Worm (Caenorhabditis elegans) whole organism, L2 larva: ENCODE results near the gene sos-1.
A peak's percentile ranks its signal among the peaks of the same experiment; 100 is the strongest.

ENCODE experiments used
- C34F6.9 ChIP-seq: fragments of 150-350 bp; optimal IDR thresholded peaks from 2 replicates; lab custom pipeline; 2014; ENCODE audit warnings: missing biosample characterization, missing genetic modification characterization
- alr-1 ChIP-seq: fragments of 150-350 bp; optimal IDR thresholded peaks from 2 replicates; lab custom pipeline; 2014; ENCODE audit warnings: missing biosample characterization, missing genetic modification characterization
- aly-2 ChIP-seq: fragments of 150-350 bp; optimal IDR thresholded peaks from 2 replicates; lab custom pipeline; 2014; ENCODE audit warnings: missing biosample characterization, missing genetic modification characterization
- ama-1 ChIP-seq: fragments of 150-350 bp; optimal IDR thresholded peaks from 2 replicates; lab custom pipeline; 2018; ENCODE audit warnings: inconsistent platforms
- blmp-1 ChIP-seq: sonication (generic microtip); optimal IDR thresholded peaks from 2 replicates; lab custom pipeline; 2017; ENCODE audit warnings: missing genetic modification characterization, mild to moderate bottlenecking, missing compliant biosample characterization, antibody characterized with exemption, moderate library complexity; ENCODE audit not compliant: insufficient read depth
- ceh-82 ChIP-seq: fragments of 150-350 bp; optimal IDR thresholded peaks from 2 replicates; lab custom pipeline; 2014; ENCODE audit warnings: missing biosample characterization, missing genetic modification characterization
- crh-2 ChIP-seq: sonication (generic microtip); optimal IDR thresholded peaks from 2 replicates; lab custom pipeline; 2017; ENCODE audit warnings: missing biosample characterization, missing genetic modification characterization
- dmd-4 ChIP-seq: sonication (generic microtip); optimal IDR thresholded peaks from 2 replicates; lab custom pipeline; 2017; ENCODE audit warnings: missing biosample characterization, missing genetic modification characterization
- elt-3 ChIP-seq: sonication (generic microtip); optimal IDR thresholded peaks from 2 replicates; lab custom pipeline; 2017; ENCODE audit warnings: missing biosample characterization, missing genetic modification characterization
- fos-1 ChIP-seq: fragments of 150-350 bp; optimal IDR thresholded peaks from 2 replicates; lab custom pipeline; 2014; ENCODE audit warnings: missing biosample characterization, missing genetic modification characterization
- gmeb-1 ChIP-seq: fragments of 150-350 bp; optimal IDR thresholded peaks from 2 replicates; lab custom pipeline; 2014; ENCODE audit warnings: missing biosample characterization, missing genetic modification characterization
- lin-11 ChIP-seq: fragments of 150-350 bp; sonication (generic microtip); optimal IDR thresholded peaks from 2 replicates; lab custom pipeline; 2014; ENCODE audit warnings: missing biosample characterization, missing genetic modification characterization, inconsistent platforms, mixed read lengths
- lin-13 ChIP-seq: fragments of 150-350 bp; optimal IDR thresholded peaks from 2 replicates; lab custom pipeline; 2014; ENCODE audit warnings: missing biosample characterization, missing genetic modification reagents, missing genetic modification characterization
- lin-39 ChIP-seq: fragments of 150-350 bp; optimal IDR thresholded peaks from 2 replicates; lab custom pipeline; 2014; ENCODE audit warnings: missing biosample characterization, missing genetic modification reagents, missing genetic modification characterization
- mab-5 ChIP-seq: fragments of 150-350 bp; optimal IDR thresholded peaks from 2 replicates; lab custom pipeline; 2014; ENCODE audit warnings: missing biosample characterization, missing genetic modification characterization
- mdl-1 ChIP-seq, 2 experiments: fragments of 150-350 bp in 1 of 2; sonication (generic microtip) in 1 of 2; optimal IDR thresholded peaks; 2 replicates each; lab custom pipeline; 2017; ENCODE audit warnings: missing biosample characterization in 2 of 2, missing genetic modification characterization in 2 of 2
- nhr-11 ChIP-seq: fragments of 150-350 bp; optimal IDR thresholded peaks from 2 replicates; lab custom pipeline; 2014; ENCODE audit warnings: missing biosample characterization, missing genetic modification characterization
- nhr-21 ChIP-seq: fragments of 150-350 bp; optimal IDR thresholded peaks from 2 replicates; lab custom pipeline; 2014; ENCODE audit warnings: missing biosample characterization, missing genetic modification characterization
- nhr-23 ChIP-seq: fragments of 150-350 bp; optimal IDR thresholded peaks from 2 replicates; lab custom pipeline; 2014; ENCODE audit warnings: missing biosample characterization, missing genetic modification reagents, missing genetic modification characterization
- nhr-237 ChIP-seq: fragments of 150-350 bp; optimal IDR thresholded peaks from 2 replicates; lab custom pipeline; 2014; ENCODE audit warnings: missing biosample characterization, missing genetic modification characterization
- nhr-25 ChIP-seq: fragments of 150-350 bp; sonication (generic microtip); optimal IDR thresholded peaks from 3 replicates; lab custom pipeline; 2014; ENCODE audit warnings: missing biosample characterization, missing genetic modification characterization
- nhr-6 ChIP-seq: fragments of 150-350 bp; optimal IDR thresholded peaks from 2 replicates; lab custom pipeline; 2014; ENCODE audit warnings: missing biosample characterization, missing genetic modification characterization
- nhr-77 ChIP-seq: fragments of 150-350 bp; optimal IDR thresholded peaks from 2 replicates; lab custom pipeline; 2014; ENCODE audit warnings: missing biosample characterization, missing genetic modification characterization
- sem-4 ChIP-seq: fragments of 150-350 bp; optimal IDR thresholded peaks from 2 replicates; lab custom pipeline; 2014; ENCODE audit warnings: missing biosample characterization, missing genetic modification reagents, missing genetic modification characterization
- skn-1 ChIP-seq: sonication (generic microtip); optimal IDR thresholded peaks from 2 replicates; lab custom pipeline; 2017; ENCODE audit warnings: missing biosample characterization, missing genetic modification characterization
- sma-3 ChIP-seq: sonication (generic microtip); optimal IDR thresholded peaks from 2 replicates; lab custom pipeline; 2016; ENCODE audit warnings: missing genetic modification reagents, missing genetic modification characterization, missing compliant biosample characterization
- sma-9 ChIP-seq, 2 experiments: fragments of 150-350 bp in 1 of 2; sonication (generic microtip) in 1 of 2; optimal IDR thresholded peaks; 2 replicates each; lab custom pipeline; 2014 to 2016; ENCODE audit warnings: missing genetic modification characterization in 2 of 2, mild to moderate bottlenecking in 1 of 2, missing biosample characterization in 1 of 2, missing compliant biosample characterization in 1 of 2, missing genetic modification reagents in 1 of 2, moderate library complexity in 1 of 2
- snpc-4 ChIP-seq: fragments of 150-350 bp; optimal IDR thresholded peaks from 2 replicates; lab custom pipeline; 2014; ENCODE audit warnings: missing biosample characterization, missing genetic modification characterization
- unc-55 ChIP-seq: fragments of 150-350 bp; sonication (generic microtip); optimal IDR thresholded peaks from 3 replicates; lab custom pipeline; 2014; ENCODE audit warnings: missing biosample characterization, missing genetic modification reagents, missing genetic modification characterization
- unc-62 ChIP-seq: fragments of 150-350 bp; optimal IDR thresholded peaks from 2 replicates; lab custom pipeline; 2014; ENCODE audit warnings: missing biosample characterization, missing genetic modification reagents, missing genetic modification characterization
- ztf-1 ChIP-seq: fragments of 200-800 bp; sonication (Bioruptor generic); conservative IDR thresholded peaks from 2 replicates; pipeline ENCODE4 v1.3.6; 2022; ENCODE audit warnings: missing genetic modification characterization, missing compliant biosample characterization
- ztf-11 ChIP-seq: sonication (generic microtip); optimal IDR thresholded peaks from 2 replicates; lab custom pipeline; 2017; ENCODE audit warnings: missing biosample characterization, missing genetic modification characterization
- ztf-4 ChIP-seq: fragments of 150-350 bp; optimal IDR thresholded peaks from 2 replicates; lab custom pipeline; 2014; ENCODE audit warnings: missing biosample characterization, missing genetic modification characterization

The sos-1 gene

ce11 chrV:4549191-4549590 is at the start of gene sos-1:
Gene sos-1 (minus strand): TSS chrV:4549291.
- TF ChIP-seq snpc-4 (tag; lab: Kevin White, UChicago): no peak
- TF ChIP-seq, all 48 proteins: peak for 0

- TF ChIP-seq sma-9 (GFP tag; optimal IDR thresholded peaks at IDR 0.05; lab: Kevin White, UChicago) (no peak), sma-9 (tag; optimal IDR thresholded peaks at IDR 0.05; lab: Kevin White, UChicago) (no peak), fos-1 (peak; percentile 62), gmeb-1 (tag; lab: Kevin White, UChicago) (peak; percentile 27)
Measured at ce11 chrV:4598489-4598888, 49.4 kb upstream of the sos-1 start.

- TF ChIP-seq mdl-1 (tag; optimal IDR thresholded peaks at IDR 0.05; lab: Kevin White, UChicago) (no peak), lin-11 (tag; lab: Kevin White, UChicago) (no peak), mab-5 (tag; lab: Kevin White, UChicago) (no peak), sma-3 (GFP tag; lab: Kevin White, UChicago) (no peak), nhr-77 (tag; lab: Kevin White, UChicago) (no peak), sma-9 (GFP tag; optimal IDR thresholded peaks at IDR 0.05; lab: Kevin White, UChicago) (no peak), sma-9 (tag; optimal IDR thresholded peaks at IDR 0.05; lab: Kevin White, UChicago) (no peak), alr-1 (tag; lab: Kevin White, UChicago) (no peak), lin-39 (tag; lab: Kevin White, UChicago) (no peak), elt-3 (tag; lab: Kevin White, UChicago) (no peak), nhr-21 (no peak), blmp-1 (tag; lab: Kevin White, UChicago) (no peak), gmeb-1 (tag; lab: Kevin White, UChicago) (no peak), unc-55 (no peak)
Measured at ce11 chrV:4590791-4591190, 41.7 kb upstream of the sos-1 start.

- TF ChIP-seq nhr-77 (tag; lab: Kevin White, UChicago): no peak
- TF ChIP-seq aly-2: no peak
- TF ChIP-seq unc-62 (GFP tag; lab: Kevin White, UChicago): no peak
- no peak for TF ChIP-seq dmd-4 (tag; lab: Kevin White, UChicago)
Measured at ce11 chrV:4585009-4585408, 35.9 kb upstream of the sos-1 start, which contains the start of gene Y61A9LA.1. Gene Y61A9LA.1 (plus strand): TSS chrV:4585309.

ce11 chrV:4580594-4580993 is 31.5 kb upstream of the sos-1 start:
- no peak for TF ChIP-seq ama-1
- no peak for TF ChIP-seq unc-55
- no peak for TF ChIP-seq nhr-11 (tag; lab: Kevin White, UChicago)
- TF ChIP-seq unc-62 (GFP tag; lab: Kevin White, UChicago): no peak
- TF ChIP-seq nhr-25 (tag; lab: Kevin White, UChicago): no peak
- TF ChIP-seq ztf-1 (GFP tag; lab: Robert Waterston, UW): no peak
- TF ChIP-seq dmd-4 (tag; lab: Kevin White, UChicago): no peak
- no peak for TF ChIP-seq sem-4
- TF ChIP-seq C34F6.9 (tag; lab: Kevin White, UChicago): no peak
- no peak for TF ChIP-seq mab-5 (tag; lab: Kevin White, UChicago)

ce11 chrV:4575458-4575857 is 26.4 kb upstream of the sos-1 start:
- TF ChIP-seq ztf-11 (tag; lab: Kevin White, UChicago) (no peak), ztf-4 (tag; lab: Kevin White, UChicago) (no peak), ceh-82 (no peak), nhr-23 (no peak), sem-4 (no peak), gmeb-1 (tag; lab: Kevin White, UChicago) (no peak), blmp-1 (tag; lab: Kevin White, UChicago) (no peak), elt-3 (tag; lab: Kevin White, UChicago) (no peak), nhr-6 (tag; lab: Kevin White, UChicago) (no peak), nhr-21 (no peak), ztf-1 (GFP tag; lab: Robert Waterston, UW) (no peak), crh-2 (tag; lab: Kevin White, UChicago) (no peak), skn-1 (tag; lab: Kevin White, UChicago) (no peak), mdl-1 (tag; optimal IDR thresholded peaks at IDR 0.05; lab: Kevin White, UChicago) (no peak), lin-13 (GFP tag; lab: Kevin White, UChicago) (no peak), nhr-237 (tag; lab: Kevin White, UChicago) (no peak), mab-5 (tag; lab: Kevin White, UChicago) (no peak), fos-1 (no peak)
- TF ChIP-seq, all 48 proteins: peak for 0
